Fruit fly (Drosophila melanogaster): ENCODE measurements around the gene CG5276.

The CG5276 gene

DNA sequence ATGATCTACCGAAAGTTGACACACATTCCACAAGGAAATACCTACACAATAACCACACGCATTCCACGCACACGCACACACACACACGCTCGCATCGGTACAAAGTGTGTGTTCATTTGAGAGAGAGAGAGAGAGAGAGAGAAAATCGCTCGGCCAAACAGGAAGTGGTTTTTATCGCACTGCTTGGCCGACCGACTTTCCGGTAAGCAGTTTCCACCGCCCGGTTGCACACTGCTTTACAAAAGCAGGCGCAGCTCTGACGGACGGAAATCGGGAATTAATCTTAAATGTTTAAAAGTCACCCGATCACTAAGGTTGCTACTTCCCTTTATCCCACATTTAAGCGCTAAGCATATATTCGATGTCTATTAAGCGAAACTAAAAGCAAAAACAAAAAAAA, 38.7 kb upstream of the CG5276 start (continued):
- peak; percentile 2 for TF ChIP-seq CG10565 (GFP tag; optimal IDR thresholded peaks at IDR 0.05)
- no peak for TF ChIP-seq Dek (tag; optimal IDR thresholded peaks at IDR 0.05)
- TF ChIP-seq Ets65A (GFP tag): peak; percentile 96
- TF ChIP-seq pzg (GFP tag; optimal IDR thresholded peaks at IDR 0.05): no peak
- peak; percentile 61 for TF ChIP-seq p53 (GFP tag; optimal IDR thresholded peaks at IDR 0.05)
- no peak for TF ChIP-seq emc (GFP tag; optimal IDR thresholded peaks at IDR 0.05)
- TF ChIP-seq gcm (GFP tag; optimal IDR thresholded peaks at IDR 0.05): no peak
- TF ChIP-seq CHES-1-like (GFP tag; optimal IDR thresholded peaks at IDR 0.05): no peak
- TF ChIP-seq CG2712 (tag; optimal IDR thresholded peaks at IDR 0.05): no peak
- peak; percentile 81; the same call in 1 of the 2 replicates for TF ChIP-seq chm (GFP tag; IDR thresholded peaks at IDR 0.05)
- peak; percentile 45 for TF ChIP-seq CG5180 (GFP tag; optimal IDR thresholded peaks at IDR 0.05)
- no peak; the same call in 1 of the 2 replicates for TF ChIP-seq CG14441 (GFP tag; IDR thresholded peaks at IDR 0.05)
- TF ChIP-seq Gsc (GFP tag; IDR thresholded peaks at IDR 0.05): 0 out of 2 replicates have a peak, but pooled peaks have one; percentile 19
- TF ChIP-seq CG34376 (GFP tag; optimal IDR thresholded peaks at IDR 0.05): no peak
- TF ChIP-seq knrl (GFP tag; IDR thresholded peaks at IDR 0.05; ENCODE audit: partially characterized antibody): no peak
- TF ChIP-seq Ada2b (GFP tag; IDR thresholded peaks at IDR 0.05): peak; percentile 27; the same call in 1 of the 2 replicates
- no peak for TF ChIP-seq CG18599 (GFP tag; optimal IDR thresholded peaks at IDR 0.05)
- no peak for TF ChIP-seq CG2120 (GFP tag; optimal IDR thresholded peaks at IDR 0.05)
- no peak for TF ChIP-seq CG13424 (tag; optimal IDR thresholded peaks at IDR 0.05)
- no peak; the same call in 1 of the 2 replicates for TF ChIP-seq amos (GFP tag; IDR thresholded peaks at IDR 0.05; ENCODE audit: partially characterized antibody)
- no peak for TF ChIP-seq CG13296 (GFP tag; optimal IDR thresholded peaks at IDR 0.05)
- TF ChIP-seq HmgD (GFP tag; optimal IDR thresholded peaks at IDR 0.05): peak; percentile 59
- TF ChIP-seq Neu2 (GFP tag; optimal IDR thresholded peaks at IDR 0.05; ENCODE audit: borderline replicate concordance): peak; percentile 61
- no peak for TF ChIP-seq Dp (GFP tag; optimal IDR thresholded peaks at IDR 0.05)
- peak; percentile 30 for TF ChIP-seq Hey (tag; optimal IDR thresholded peaks at IDR 0.05)
- TF ChIP-seq croc (GFP tag; conservative IDR thresholded peaks at IDR 0.05): peak; percentile 49; the same call in 1 of the 3 replicates
- TF ChIP-seq ken (GFP tag; IDR thresholded peaks at IDR 0.05): peak; percentile 74; the same call in 1 of the 3 replicates
- TF ChIP-seq CG17361 (GFP tag; IDR thresholded peaks at IDR 0.05): no peak; the same call in 2 of the 3 replicates
- TF ChIP-seq ham (GFP tag; IDR thresholded peaks at IDR 0.05): no peak
- peak; percentile 73 for TF ChIP-seq CG18619 (GFP tag; optimal IDR thresholded peaks at IDR 0.05)
- TF ChIP-seq slp2 (GFP tag; optimal IDR thresholded peaks at IDR 0.05): peak; percentile 64
- peak; percentile 47 for TF ChIP-seq CG18764 (GFP tag; optimal IDR thresholded peaks at IDR 0.05)
- peak; percentile 59 for TF ChIP-seq CG10274 (GFP tag; optimal IDR thresholded peaks at IDR 0.05)
- TF ChIP-seq CG4617 (GFP tag; optimal IDR thresholded peaks at IDR 0.05; ENCODE audit: borderline replicate concordance): no peak
- no peak for TF ChIP-seq Antp (GFP tag; optimal IDR thresholded peaks at IDR 0.05)
- 0 out of 2 replicates have a peak, but pooled peaks have one; percentile 40 for TF ChIP-seq gsb (GFP tag; IDR thresholded peaks at IDR 0.05)
- TF ChIP-seq Dad (GFP tag; optimal IDR thresholded peaks at IDR 0.05): no peak
- TF ChIP-seq E2f1 (GFP tag; IDR thresholded peaks at IDR 0.05): no peak; the same call in 1 of the 2 replicates
- TF ChIP-seq CG6689 (GFP tag; IDR thresholded peaks at IDR 0.05): peak; percentile 45; the same call in 1 of the 2 replicates
- TF ChIP-seq Lpt (GFP tag; optimal IDR thresholded peaks at IDR 0.05): no peak
- peak; percentile 25 for TF ChIP-seq Hr3 (GFP tag; optimal IDR thresholded peaks at IDR 0.05)
- 0 out of 2 replicates have a peak, but pooled peaks have one; percentile 61 for TF ChIP-seq ranshi (GFP tag; IDR thresholded peaks at IDR 0.05)
- TF ChIP-seq NC2α (GFP tag; optimal IDR thresholded peaks at IDR 0.05): peak; percentile 49
- peak; percentile 63 for TF ChIP-seq CG12219 (GFP tag; optimal IDR thresholded peaks at IDR 0.05)
- no peak for TF ChIP-seq dan (GFP tag; IDR thresholded peaks at IDR 0.05)
- no peak for TF ChIP-seq BEAF-32 (GFP tag; optimal IDR thresholded peaks at IDR 0.05)
- TF ChIP-seq CTCF (GFP tag; optimal IDR thresholded peaks at IDR 0.05): peak; percentile 47
- peak; percentile 1 for TF ChIP-seq CG14965 (GFP tag; optimal IDR thresholded peaks at IDR 0.05; ENCODE audit: borderline replicate concordance)
- TF ChIP-seq pnt (GFP tag; optimal IDR thresholded peaks at IDR 0.05): no peak
- peak; percentile 47 for TF ChIP-seq schlank (tag; optimal IDR thresholded peaks at IDR 0.05)
- no peak for TF ChIP-seq CG3281 (GFP tag; optimal IDR thresholded peaks at IDR 0.05)

Measured in whole organism, embryonic.